Fruit fly (Drosophila melanogaster): ENCODE results near the gene mRpL47.
A peak's percentile ranks its signal among the peaks of the same experiment; 100 is the strongest.

DNA sequence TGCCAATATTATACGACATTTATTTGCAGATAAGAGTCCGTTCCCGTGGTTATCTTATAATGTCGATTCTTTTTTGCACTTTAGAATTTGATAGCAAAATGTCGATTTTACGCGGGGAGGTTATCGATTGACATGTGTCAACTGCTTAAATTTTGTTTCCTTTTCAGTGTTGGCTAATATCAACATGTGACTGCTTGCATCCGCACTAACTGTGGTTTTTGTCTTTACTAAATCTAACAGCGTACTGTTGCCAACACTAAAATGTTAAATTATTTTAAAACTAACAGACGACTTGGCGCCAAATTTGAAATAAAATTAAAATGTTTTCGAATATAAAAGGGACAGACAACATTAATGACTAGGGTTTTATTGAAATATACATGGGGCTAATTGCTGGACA lies 19.0 kb downstream of the mRpL47 start:
- TF ChIP-seq cic (GFP tag; optimal IDR thresholded peaks at IDR 0.05): peak; percentile 80
- TF ChIP-seq CG11617 (GFP tag; optimal IDR thresholded peaks at IDR 0.05): peak; percentile 35
- peak; percentile 83 for TF ChIP-seq Mnt (GFP tag; optimal IDR thresholded peaks at IDR 0.05)
- TF ChIP-seq pad (GFP tag; optimal IDR thresholded peaks at IDR 0.05): peak; percentile 72
- no peak for TF ChIP-seq kay (GFP tag; ENCODE audit: borderline replicate concordance)
- TF ChIP-seq tj (GFP tag; optimal IDR thresholded peaks at IDR 0.05): no peak
- TF ChIP-seq ovo (GFP tag; optimal IDR thresholded peaks at IDR 0.05): peak; percentile 71
